Fruit fly (Drosophila melanogaster) whole organism, embryonic: ENCODE results near the gene chif.

ENCODE experiments used
- ATbp ChIP-seq: fragments of 200-800 bp; sonication (Bioruptor generic); optimal IDR thresholded peaks from 2 replicates; lab custom pipeline; 2017; ENCODE audit warnings: missing biosample characterization, mild to moderate bottlenecking, missing genetic modification characterization, missing genetic modification reagents
- Atf3 ChIP-seq: fragments of 200-800 bp; sonication (Bioruptor generic); optimal IDR thresholded peaks from 3 replicates; lab custom pipeline; 2016; ENCODE audit warnings: missing biosample characterization, missing genetic modification characterization
- B-H1 ChIP-seq: fragments of 200-800 bp; sonication (Bioruptor generic); IDR thresholded peaks from 3 replicates; pipeline ENCODE4 v1.3.6; 2022; ENCODE audit warnings: missing biosample characterization, missing genetic modification characterization
- Blimp-1 ChIP-seq: fragments of 200-800 bp; sonication (Bioruptor generic); optimal IDR thresholded peaks from 3 replicates; lab custom pipeline; 2018; ENCODE audit warnings: missing biosample characterization, missing genetic modification characterization, mild to moderate bottlenecking, moderate library complexity, missing genetic modification reagents
- Bteb2 ChIP-seq: fragments of 200-800 bp; sonication (Bioruptor generic); optimal IDR thresholded peaks from 2 replicates; lab custom pipeline; 2016; ENCODE audit warnings: missing biosample characterization, missing genetic modification characterization
- CG11504 ChIP-seq: fragments of 200-800 bp; sonication (Bioruptor generic); optimal IDR thresholded peaks from 3 replicates; lab custom pipeline; 2019; ENCODE audit warnings: missing biosample characterization, mild to moderate bottlenecking, missing genetic modification characterization, moderate library complexity
- CG14014 ChIP-seq: fragments of 200-800 bp; sonication (Bioruptor generic); IDR thresholded peaks from 2 replicates; pipeline ENCODE4 v1.3.6; 2022; ENCODE audit warnings: missing biosample characterization, missing genetic modification characterization
- CG14667 ChIP-seq: fragments of 200-800 bp; sonication (Bioruptor generic); IDR thresholded peaks from 2 replicates; pipeline ENCODE4 v1.3.6; 2022; ENCODE audit warnings: missing biosample characterization, missing genetic modification characterization
- CG15696 ChIP-seq: fragments of 200-800 bp; sonication (Bioruptor generic); optimal IDR thresholded peaks from 2 replicates; lab custom pipeline; 2019; ENCODE audit warnings: missing biosample characterization, mild to moderate bottlenecking, missing genetic modification characterization, moderate library complexity
- CG1603 ChIP-seq: fragments of 200-800 bp; sonication (Bioruptor generic); optimal IDR thresholded peaks from 2 replicates; lab custom pipeline; 2019; ENCODE audit warnings: missing biosample characterization, mild to moderate bottlenecking, missing genetic modification characterization, moderate library complexity
- CG18011 ChIP-seq: fragments of 200-800 bp; sonication (Bioruptor generic); optimal IDR thresholded peaks from 2 replicates; lab custom pipeline; 2017; ENCODE audit warnings: missing biosample characterization, missing genetic modification characterization, mild to moderate bottlenecking, moderate library complexity, missing genotype
- CG18599 ChIP-seq: fragments of 200-800 bp; sonication (Bioruptor generic); optimal IDR thresholded peaks from 3 replicates; lab custom pipeline; 2017; ENCODE audit warnings: missing biosample characterization, missing genetic modification characterization, mild to moderate bottlenecking, moderate library complexity, missing genetic modification reagents
- CG2889 ChIP-seq: fragments of 200-800 bp; sonication (Bioruptor generic); IDR thresholded peaks from 3 replicates; pipeline ENCODE4 v1.3.6; 2022; ENCODE audit warnings: missing biosample characterization, missing genetic modification characterization
- CG31441 ChIP-seq: fragments of 200-800 bp; sonication (Bioruptor generic); IDR thresholded peaks from 2 replicates; pipeline ENCODE4 v1.3.6; 2022; ENCODE audit warnings: missing biosample characterization, missing genetic modification characterization
- CG33213 ChIP-seq: fragments of 200-800 bp; sonication (Bioruptor generic); optimal IDR thresholded peaks from 3 replicates; lab custom pipeline; 2016; ENCODE audit warnings: missing biosample characterization, missing genetic modification characterization
- CG3847 ChIP-seq: fragments of 200-800 bp; sonication (Bioruptor generic); IDR thresholded peaks from 2 replicates; pipeline ENCODE4 v1.3.6; 2022; ENCODE audit warnings: missing biosample characterization, missing genetic modification characterization
- CG4730 ChIP-seq: fragments of 200-800 bp; sonication (Bioruptor generic); IDR thresholded peaks from 2 replicates; pipeline ENCODE4 v1.3.6; 2022; ENCODE audit warnings: missing biosample characterization, missing genetic modification characterization
- CG6854 ChIP-seq: fragments of 200-800 bp; sonication (Bioruptor generic); optimal IDR thresholded peaks from 3 replicates; lab custom pipeline; 2017; ENCODE audit warnings: missing biosample characterization, mild to moderate bottlenecking, missing genetic modification characterization
- CG7271 ChIP-seq: fragments of 200-800 bp; sonication (Bioruptor generic); optimal IDR thresholded peaks from 2 replicates; lab custom pipeline; 2018; ENCODE audit warnings: missing biosample characterization, mild to moderate bottlenecking, missing genetic modification characterization, moderate library complexity
- CG8290 ChIP-seq, 3 experiments: fragments of 200-800 bp; sonication (Bioruptor generic); optimal IDR thresholded peaks; 2 replicates each; lab custom pipeline; 2016 to 2019; ENCODE audit warnings: missing biosample characterization in 3 of 3, missing genetic modification characterization in 3 of 3, mild to moderate bottlenecking in 2 of 3, moderate library complexity in 1 of 3
- Camta ChIP-seq: fragments of 200-800 bp; sonication (Bioruptor generic); optimal IDR thresholded peaks from 2 replicates; lab custom pipeline; 2016; ENCODE audit warnings: missing biosample characterization, missing genetic modification characterization
- H2.0 ChIP-seq: fragments of 200-800 bp; sonication (Bioruptor generic); IDR thresholded peaks from 2 replicates; pipeline ENCODE4 v1.3.6; 2022; ENCODE audit warnings: missing biosample characterization, missing genetic modification characterization
- HLHmδ ChIP-seq: fragments of 200-800 bp; sonication (Bioruptor generic); optimal IDR thresholded peaks from 2 replicates; lab custom pipeline; 2018; ENCODE audit warnings: missing biosample characterization, mild to moderate bottlenecking, missing genetic modification characterization, moderate library complexity
- HmgZ ChIP-seq: fragments of 200-800 bp; sonication (Bioruptor generic); optimal IDR thresholded peaks from 2 replicates; lab custom pipeline; 2018; ENCODE audit warnings: missing biosample characterization, mild to moderate bottlenecking, missing genetic modification characterization
- Hr78 ChIP-seq, 2 experiments: fragments of 200-800 bp in 1 of 2; fragments of >200 bp in 1 of 2; sonication (Bioruptor generic) in 1 of 2; optimal IDR thresholded peaks; 2 replicates each; lab custom pipeline; 2017 to 2019; ENCODE audit warnings: missing biosample characterization in 2 of 2, missing genetic modification characterization in 2 of 2, mild to moderate bottlenecking in 1 of 2, moderate library complexity in 1 of 2
- Mes4 ChIP-seq: fragments of 200-800 bp; sonication (Bioruptor generic); optimal IDR thresholded peaks from 2 replicates; lab custom pipeline; 2016; ENCODE audit warnings: missing biosample characterization, missing genetic modification characterization
- Oaz ChIP-seq: fragments of 200-800 bp; sonication (Bioruptor generic); IDR thresholded peaks from 2 replicates; pipeline ENCODE4 v1.3.6; 2022; ENCODE audit warnings: missing biosample characterization, missing genetic modification characterization
- Optix ChIP-seq: fragments of 200-800 bp; sonication (Bioruptor generic); IDR thresholded peaks from 3 replicates; pipeline ENCODE4 v1.3.6; 2022; ENCODE audit warnings: missing biosample characterization, missing genetic modification characterization
- Sin3A ChIP-seq: fragments of >200 bp; optimal IDR thresholded peaks from 2 replicates; lab custom pipeline; 2018
- Usf ChIP-seq: fragments of 200-800 bp; sonication (Bioruptor generic); optimal IDR thresholded peaks from 2 replicates; lab custom pipeline; 2017; ENCODE audit warnings: missing genotype, missing biosample characterization, missing genetic modification characterization
- abd-A ChIP-seq: fragments of 200-800 bp; sonication (Bioruptor generic); optimal IDR thresholded peaks from 3 replicates; lab custom pipeline; 2019; ENCODE audit warnings: missing biosample characterization, mild to moderate bottlenecking, missing genetic modification characterization, moderate library complexity
- ac ChIP-seq: fragments of 200-800 bp; sonication (Bioruptor generic); optimal IDR thresholded peaks from 3 replicates; lab custom pipeline; 2017; ENCODE audit warnings: missing biosample characterization, mild to moderate bottlenecking, missing genetic modification characterization
- ara ChIP-seq: fragments of 200-800 bp; sonication (Bioruptor generic); IDR thresholded peaks from 2 replicates; pipeline ENCODE4 v1.3.6; 2022; ENCODE audit warnings: missing biosample characterization, missing genetic modification characterization
- bab2 ChIP-seq: fragments of 200-800 bp; sonication (Bioruptor generic); optimal IDR thresholded peaks from 2 replicates; lab custom pipeline; 2016; ENCODE audit warnings: missing biosample characterization, missing genetic modification characterization
- ci ChIP-seq: fragments of 200-800 bp; sonication (Bioruptor generic); IDR thresholded peaks from 3 replicates; pipeline ENCODE4 v1.3.6; 2022; ENCODE audit warnings: missing biosample characterization, missing genetic modification characterization
- cwo ChIP-seq: fragments of 200-800 bp; sonication (Bioruptor generic); optimal IDR thresholded peaks from 3 replicates; lab custom pipeline; 2017; ENCODE audit warnings: missing biosample characterization, missing genetic modification characterization, mild to moderate bottlenecking, moderate library complexity, missing genetic modification reagents
- dysf ChIP-seq: fragments of 200-800 bp; sonication (Bioruptor generic); IDR thresholded peaks from 3 replicates; pipeline ENCODE4 v1.3.6; 2022; ENCODE audit warnings: missing biosample characterization, missing genetic modification characterization
- gcm ChIP-seq: fragments of 200-800 bp; sonication (Bioruptor generic); optimal IDR thresholded peaks from 2 replicates; lab custom pipeline; 2019; ENCODE audit warnings: missing biosample characterization, mild to moderate bottlenecking, missing genetic modification characterization, moderate library complexity
- gfzf ChIP-seq: fragments of 200-800 bp; sonication (Bioruptor generic); optimal IDR thresholded peaks from 2 replicates; lab custom pipeline; 2016; ENCODE audit warnings: missing biosample characterization, mild to moderate bottlenecking, missing genetic modification characterization, moderate library complexity
- gsb-n ChIP-seq: fragments of 200-800 bp; sonication (Bioruptor generic); optimal IDR thresholded peaks from 3 replicates; lab custom pipeline; 2018; ENCODE audit warnings: missing biosample characterization, mild to moderate bottlenecking, missing genetic modification characterization
- h ChIP-seq: fragments of >200 bp; optimal IDR thresholded peaks from 2 replicates; lab custom pipeline; 2017
- inv ChIP-seq: fragments of 200-800 bp; sonication (Bioruptor generic); IDR thresholded peaks from 2 replicates; pipeline ENCODE4 v1.3.6; 2022; ENCODE audit warnings: missing biosample characterization, missing genetic modification characterization; ENCODE audit not compliant: partially characterized antibody
- nom ChIP-seq: fragments of 200-800 bp; sonication (Bioruptor generic); optimal IDR thresholded peaks from 2 replicates; lab custom pipeline; 2017; ENCODE audit warnings: missing biosample characterization, missing genetic modification characterization, mild to moderate bottlenecking, moderate library complexity, missing genetic modification reagents
- pb ChIP-seq: fragments of 200-800 bp; sonication (Bioruptor generic); optimal IDR thresholded peaks from 3 replicates; lab custom pipeline; 2016; ENCODE audit warnings: missing biosample characterization, missing genetic modification characterization
- prd ChIP-seq, 3 experiments: fragments of >200 bp in 2 of 3; fragments of 200-800 bp in 1 of 3; sonication (Bioruptor generic) in 1 of 3; optimal IDR thresholded peaks in 2 of 3; IDR thresholded peaks in 1 of 3; 2 replicates in 2 of 3; 3 replicates in 1 of 3; pipeline versions ENCODE4 v1.3.6 to Lab custom; 2017 to 2022; ENCODE audit warnings: missing biosample characterization in 1 of 3, missing genetic modification characterization in 1 of 3
- pzg ChIP-seq: fragments of 200-800 bp; sonication (Bioruptor generic); optimal IDR thresholded peaks from 3 replicates; lab custom pipeline; 2018; ENCODE audit warnings: missing biosample characterization, mild to moderate bottlenecking, missing genetic modification characterization, moderate library complexity
- repo ChIP-seq: fragments of 200-800 bp; sonication (Bioruptor generic); optimal IDR thresholded peaks from 2 replicates; lab custom pipeline; 2016; ENCODE audit warnings: missing biosample characterization, missing genetic modification characterization
- sna ChIP-seq: fragments of 200-800 bp; sonication (Bioruptor generic); IDR thresholded peaks from 2 replicates; pipeline ENCODE4 v1.3.6; 2022; ENCODE audit warnings: missing biosample characterization, missing genetic modification characterization; ENCODE audit not compliant: partially characterized antibody
- tgo ChIP-seq: fragments of 200-800 bp; sonication (Bioruptor generic); IDR thresholded peaks from 3 replicates; pipeline ENCODE4 v1.3.6; 2022; ENCODE audit warnings: missing biosample characterization, missing genetic modification characterization
- trem ChIP-seq: fragments of 200-800 bp; optimal IDR thresholded peaks from 3 replicates; lab custom pipeline; 2019; ENCODE audit warnings: missing biosample characterization, mild to moderate bottlenecking, missing genetic modification characterization, moderate library complexity
- wdn ChIP-seq: fragments of 200-800 bp; sonication (Bioruptor generic); IDR thresholded peaks from 2 replicates; pipeline ENCODE4 v1.3.6; 2022; ENCODE audit warnings: missing biosample characterization, missing genetic modification characterization
- yki ChIP-seq: fragments of >200 bp; optimal IDR thresholded peaks from 3 replicates; lab custom pipeline; 2018

chif gene

DNA sequence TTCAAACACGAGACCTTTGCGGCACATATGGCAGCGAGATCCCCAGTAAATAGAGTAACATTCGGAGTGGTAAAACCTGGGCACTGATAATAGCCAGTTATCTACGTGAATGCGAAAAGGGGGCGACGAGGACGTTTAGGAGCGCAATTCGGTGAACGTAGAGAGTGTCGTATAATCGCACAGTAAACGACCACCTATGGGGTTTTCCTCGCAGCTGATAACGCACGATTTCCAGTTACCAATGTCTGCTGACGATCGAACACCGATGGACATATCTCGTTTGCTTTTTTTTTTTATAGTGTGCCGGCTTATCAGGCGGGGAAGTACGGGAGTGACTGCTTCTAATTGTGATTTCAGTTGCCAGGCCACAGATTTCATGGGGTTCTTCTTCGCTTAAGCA lies 32.7 kb downstream of the chif start (continued):
- no peak for TF ChIP-seq CG31441 (GFP tag; lab: Robert Waterston, UW)
- TF ChIP-seq Optix (GFP tag; lab: Robert Waterston, UW): no peak
- TF ChIP-seq Oaz (GFP tag; lab: Robert Waterston, UW): no peak
- no peak for TF ChIP-seq gsb-n (tag; lab: Kevin White, UChicago)
- no peak for TF ChIP-seq ara (GFP tag; lab: Robert Waterston, UW)
- no peak for TF ChIP-seq tgo (GFP tag; lab: Robert Waterston, UW)
- TF ChIP-seq prd (optimal IDR thresholded peaks at IDR 0.05; lab: Kevin White, UChicago): no peak
- no peak for TF ChIP-seq prd (GFP tag; IDR thresholded peaks at IDR 0.05; lab: Robert Waterston, UW)
- no peak for TF ChIP-seq CG14014 (GFP tag; lab: Robert Waterston, UW)
- no peak for TF ChIP-seq CG3847 (GFP tag; lab: Robert Waterston, UW)
- no peak for TF ChIP-seq ac (GFP tag; lab: Kevin White, UChicago)
- no peak for TF ChIP-seq CG18599
- peak; percentile 29 for TF ChIP-seq HmgZ
- TF ChIP-seq CG11504 (tag; lab: Kevin White, UChicago): no peak
- no peak for TF ChIP-seq CG1603 (tag; lab: Kevin White, UChicago)
- no peak for TF ChIP-seq Mes4
- TF ChIP-seq CG6854 (GFP tag; lab: Kevin White, UChicago): no peak
- no peak for TF ChIP-seq CG7271
- TF ChIP-seq B-H1 (GFP tag; lab: Robert Waterston, UW): no peak
- no peak for TF ChIP-seq abd-A (tag; lab: Kevin White, UChicago)
- TF ChIP-seq wdn (GFP tag; lab: Robert Waterston, UW): no peak
- TF ChIP-seq yki (lab: Kevin White, UChicago): no peak
- no peak for TF ChIP-seq gfzf
- no peak for TF ChIP-seq CG4730
- TF ChIP-seq nom (GFP tag; lab: Kevin White, UChicago): no peak
- TF ChIP-seq trem (tag; lab: Kevin White, UChicago): no peak
- no peak for TF ChIP-seq gcm (GFP tag; lab: Kevin White, UChicago)
- no peak for TF ChIP-seq Bteb2 (GFP tag; lab: Kevin White, UChicago)
- no peak for TF ChIP-seq CG2889 (GFP tag; lab: Robert Waterston, UW)
- TF ChIP-seq sna (GFP tag; lab: Robert Waterston, UW): no peak
- no peak for TF ChIP-seq repo (GFP tag; lab: Kevin White, UChicago)
- no peak for TF ChIP-seq ATbp (GFP tag; lab: Kevin White, UChicago)
- no peak for TF ChIP-seq Sin3A (lab: Kevin White, UChicago)
- TF ChIP-seq cwo (GFP tag; lab: Kevin White, UChicago): peak; percentile 95
- no peak for TF ChIP-seq inv (GFP tag; lab: Robert Waterston, UW)
- TF ChIP-seq Atf3 (GFP tag; lab: Kevin White, UChicago): no peak
- TF ChIP-seq CG14667 (GFP tag; lab: Robert Waterston, UW): no peak
- no peak for TF ChIP-seq CG33213
- TF ChIP-seq pb (GFP tag; lab: Kevin White, UChicago): no peak
- TF ChIP-seq Camta (GFP tag; lab: Kevin White, UChicago): no peak
- TF ChIP-seq CG18011 (GFP tag; lab: Kevin White, UChicago): no peak
- TF ChIP-seq ci (GFP tag; lab: Robert Waterston, UW): 0 out of 3 replicates have a peak, but pooled peaks have one; percentile 29
- no peak for TF ChIP-seq H2.0
- TF ChIP-seq dysf (GFP tag; lab: Robert Waterston, UW): no peak
- no peak for TF ChIP-seq Usf
- TF ChIP-seq h (lab: Kevin White, UChicago): no peak
- TF ChIP-seq CG8290 (GFP tag; optimal IDR thresholded peaks at IDR 0.05; lab: Kevin White, UChicago): no peak
- peak in 1 of 2 experiments; percentile 32 for TF ChIP-seq CG8290 (tag; optimal IDR thresholded peaks at IDR 0.05; lab: Kevin White, UChicago)
- no peak for TF ChIP-seq Blimp-1 (GFP tag; lab: Kevin White, UChicago)
- TF ChIP-seq Hr78 (GFP tag; optimal IDR thresholded peaks at IDR 0.05; lab: Kevin White, UChicago): no peak
- TF ChIP-seq HLHmδ (GFP tag; lab: Kevin White, UChicago): no peak
- TF ChIP-seq bab2: no peak
- no peak for TF ChIP-seq CG15696 (tag; lab: Kevin White, UChicago)
- TF ChIP-seq pzg (GFP tag; lab: Kevin White, UChicago): no peak
